Worm (Caenorhabditis elegans) whole organism, late embryonic: Measurements from ENCODE around the gene Y48A6B.14.

Source experiments
- C38D4.7 ChIP-seq: fragments of 200-800 bp; sonication (Bioruptor generic); optimal IDR thresholded peaks from 2 replicates; lab custom pipeline; 2018; ENCODE audit warnings: mild to moderate bottlenecking, missing genetic modification characterization, moderate library complexity, missing compliant biosample characterization
- K02D7.2 ChIP-seq: sonication (generic microtip); optimal IDR thresholded peaks from 2 replicates; lab custom pipeline; 2017; ENCODE audit warnings: mild to moderate bottlenecking, missing genetic modification characterization, missing compliant biosample characterization
- T23F11.4 ChIP-seq: fragments of 200-800 bp; sonication (Bioruptor generic); optimal IDR thresholded peaks from 2 replicates; lab custom pipeline; 2018; ENCODE audit warnings: mild to moderate bottlenecking, missing genetic modification characterization, missing compliant biosample characterization
- Y22D7AL.16 ChIP-seq: sonication (generic microtip); optimal IDR thresholded peaks from 2 replicates; lab custom pipeline; 2016; ENCODE audit warnings: missing genetic modification characterization, missing compliant biosample characterization
- ama-1 ChIP-seq: fragments of 150-350 bp; optimal IDR thresholded peaks from 2 replicates; lab custom pipeline; 2014
- ceh-14 ChIP-seq: sonication (generic microtip); optimal IDR thresholded peaks from 2 replicates; lab custom pipeline; 2016; ENCODE audit warnings: missing genotype, missing genetic modification characterization, missing compliant biosample characterization
- ceh-19 ChIP-seq: fragments of 200-800 bp; sonication (Bioruptor generic); optimal IDR thresholded peaks from 2 replicates; lab custom pipeline; 2018; ENCODE audit warnings: mild to moderate bottlenecking, missing genetic modification characterization, missing compliant biosample characterization
- ceh-2 ChIP-seq: sonication (generic microtip); optimal IDR thresholded peaks from 2 replicates; lab custom pipeline; 2016; ENCODE audit warnings: missing genotype, missing genetic modification characterization, missing compliant biosample characterization
- ceh-6 ChIP-seq: fragments of 200-800 bp; sonication (Bioruptor generic); optimal IDR thresholded peaks from 2 replicates; lab custom pipeline; 2018; ENCODE audit warnings: mild to moderate bottlenecking, missing genetic modification characterization, missing compliant biosample characterization
- ceh-9 ChIP-seq: sonication (generic microtip); optimal IDR thresholded peaks from 2 replicates; lab custom pipeline; 2016; ENCODE audit warnings: mild to moderate bottlenecking, missing genetic modification characterization, inconsistent platforms, missing compliant biosample characterization
- che-1 ChIP-seq: sonication (generic microtip); optimal IDR thresholded peaks from 2 replicates; lab custom pipeline; 2016; ENCODE audit warnings: mild to moderate bottlenecking, missing genetic modification characterization, missing compliant biosample characterization
- dmd-4 ChIP-seq: sonication (generic microtip); optimal IDR thresholded peaks from 2 replicates; lab custom pipeline; 2016; ENCODE audit warnings: borderline replicate concordance, missing genetic modification characterization, missing compliant biosample characterization
- eyg-1 ChIP-seq: sonication (generic microtip); optimal IDR thresholded peaks from 2 replicates; lab custom pipeline; 2016; ENCODE audit warnings: missing genotype, missing genetic modification characterization, missing compliant biosample characterization
- fkh-10 ChIP-seq: fragments of 150-350 bp; optimal IDR thresholded peaks from 2 replicates; lab custom pipeline; 2014; ENCODE audit warnings: missing biosample characterization, missing genetic modification reagents, missing genetic modification characterization
- gmeb-2 ChIP-seq: sonication (generic microtip); optimal IDR thresholded peaks from 2 replicates; lab custom pipeline; 2016; ENCODE audit warnings: missing genetic modification characterization, inconsistent platforms, missing compliant biosample characterization
- hlh-13 ChIP-seq: fragments of 200-800 bp; sonication (Bioruptor generic); optimal IDR thresholded peaks from 2 replicates; lab custom pipeline; 2018; ENCODE audit warnings: mild to moderate bottlenecking, missing genetic modification characterization, missing compliant biosample characterization
- hlh-15 ChIP-seq: sonication (generic microtip); optimal IDR thresholded peaks from 2 replicates; lab custom pipeline; 2016; ENCODE audit warnings: missing genetic modification characterization, missing compliant biosample characterization
- hlh-30 ChIP-seq: sonication (generic microtip); optimal IDR thresholded peaks from 2 replicates; lab custom pipeline; 2017; ENCODE audit warnings: antibody characterized with exemption, missing genetic modification characterization, missing compliant biosample characterization; ENCODE audit not compliant: insufficient read depth
- hlh-6 ChIP-seq: sonication (generic microtip); optimal IDR thresholded peaks from 2 replicates; lab custom pipeline; 2016; ENCODE audit warnings: missing genotype, missing genetic modification characterization, missing compliant biosample characterization
- hlh-8 ChIP-seq: sonication (generic microtip); optimal IDR thresholded peaks from 2 replicates; lab custom pipeline; 2016; ENCODE audit warnings: missing genotype, missing genetic modification characterization, missing compliant biosample characterization
- lin-11 ChIP-seq: fragments of 200-800 bp; sonication (Bioruptor generic); optimal IDR thresholded peaks from 2 replicates; lab custom pipeline; 2018; ENCODE audit warnings: mild to moderate bottlenecking, missing genetic modification characterization, missing compliant biosample characterization
- madf-2 ChIP-seq: sonication (generic microtip); optimal IDR thresholded peaks from 2 replicates; lab custom pipeline; 2017; ENCODE audit warnings: missing genetic modification characterization, missing compliant biosample characterization
- nfya-1 ChIP-seq: sonication (generic microtip); optimal IDR thresholded peaks from 2 replicates; lab custom pipeline; 2017; ENCODE audit warnings: missing genetic modification characterization, mild to moderate bottlenecking, missing compliant biosample characterization, antibody characterized with exemption, moderate library complexity
- nhr-232 ChIP-seq: sonication (generic microtip); optimal IDR thresholded peaks from 2 replicates; lab custom pipeline; 2016; ENCODE audit warnings: missing genetic modification characterization, missing compliant biosample characterization
- pag-3 ChIP-seq: sonication (generic microtip); optimal IDR thresholded peaks from 2 replicates; lab custom pipeline; 2016; ENCODE audit warnings: missing compliant biosample characterization, missing genetic modification characterization, borderline replicate concordance
- pat-9 ChIP-seq: fragments of 200-800 bp; sonication (Bioruptor generic); optimal IDR thresholded peaks from 2 replicates; lab custom pipeline; 2018; ENCODE audit warnings: mild to moderate bottlenecking, missing genetic modification characterization, moderate library complexity, missing compliant biosample characterization
- pha-4 ChIP-seq: fragments of 150-350 bp; optimal IDR thresholded peaks from 2 replicates; lab custom pipeline; 2018; ENCODE audit warnings: missing biosample characterization, missing genetic modification reagents, missing genetic modification characterization
- pros-1 ChIP-seq: fragments of 150-350 bp; optimal IDR thresholded peaks from 2 replicates; lab custom pipeline; 2014; ENCODE audit warnings: missing biosample characterization, missing genetic modification reagents, missing genetic modification characterization
- ref-2 ChIP-seq: sonication (generic microtip); optimal IDR thresholded peaks from 2 replicates; lab custom pipeline; 2016; ENCODE audit warnings: missing genetic modification characterization, missing compliant biosample characterization
- rnt-1 ChIP-seq: sonication (generic microtip); optimal IDR thresholded peaks from 2 replicates; lab custom pipeline; 2016; ENCODE audit warnings: missing genetic modification characterization, missing compliant biosample characterization
- sdc-2 ChIP-seq: sonication (generic microtip); optimal IDR thresholded peaks from 2 replicates; lab custom pipeline; 2016; ENCODE audit warnings: missing genotype, missing genetic modification characterization, missing compliant biosample characterization
- sox-2 ChIP-seq: fragments of 200-800 bp; sonication (Bioruptor generic); IDR thresholded peaks from 2 replicates; pipeline ENCODE4 v1.3.6; 2022; ENCODE audit warnings: missing genetic modification reagents, missing genetic modification characterization, missing compliant biosample characterization
- sox-4 ChIP-seq: sonication (generic microtip); optimal IDR thresholded peaks from 2 replicates; lab custom pipeline; 2017; ENCODE audit warnings: mild to moderate bottlenecking, missing genetic modification characterization, inconsistent platforms, missing compliant biosample characterization
- syd-9 ChIP-seq: sonication (generic microtip); optimal IDR thresholded peaks from 2 replicates; lab custom pipeline; 2016; ENCODE audit warnings: mild to moderate bottlenecking, missing genetic modification characterization, moderate library complexity, missing compliant biosample characterization
- tbx-2 ChIP-seq: sonication (generic microtip); optimal IDR thresholded peaks from 2 replicates; lab custom pipeline; 2016; ENCODE audit warnings: missing genetic modification characterization, missing compliant biosample characterization
- ttx-3 ChIP-seq: sonication (generic microtip); optimal IDR thresholded peaks from 2 replicates; lab custom pipeline; 2016; ENCODE audit warnings: missing genetic modification reagents, missing genetic modification characterization, missing compliant biosample characterization
- unc-86 ChIP-seq: sonication (generic microtip); optimal IDR thresholded peaks from 2 replicates; lab custom pipeline; 2016; ENCODE audit warnings: missing genetic modification characterization, missing compliant biosample characterization
- zip-5 ChIP-seq: sonication (generic microtip); optimal IDR thresholded peaks from 2 replicates; lab custom pipeline; 2016; ENCODE audit warnings: missing genetic modification characterization, missing compliant biosample characterization
- ztf-16 ChIP-seq: sonication (generic microtip); optimal IDR thresholded peaks from 2 replicates; lab custom pipeline; 2017; ENCODE audit warnings: missing genetic modification characterization, missing compliant biosample characterization

The Y48A6B.14 gene

DNA sequence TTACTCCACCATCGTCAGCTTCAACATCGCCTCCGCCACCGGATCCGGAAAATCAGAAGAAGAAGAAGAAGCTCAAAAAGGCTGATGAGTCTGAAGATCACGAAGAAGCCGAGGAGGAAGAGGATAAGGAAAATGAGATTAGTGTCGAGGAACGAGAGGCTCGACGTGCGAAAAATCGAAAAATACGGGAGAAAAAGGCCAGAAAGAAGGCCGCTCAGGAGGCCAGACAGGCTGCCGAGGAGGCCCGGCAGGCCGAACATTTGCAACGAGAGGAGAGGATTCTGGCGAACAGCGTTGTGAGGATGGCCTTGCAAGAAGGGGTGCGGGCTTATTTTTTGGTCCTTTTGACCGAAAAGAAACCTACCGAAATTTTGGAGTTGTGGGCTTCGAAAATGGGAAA is 13.8 kb downstream of the Y48A6B.14 start:
- TF ChIP-seq pag-3 (no peak), unc-86 (tag; lab: Kevin White, UChicago) (no peak), ref-2 (tag; lab: Kevin White, UChicago) (no peak), dmd-4 (tag; lab: Kevin White, UChicago) (no peak), ceh-9 (tag; lab: Kevin White, UChicago) (no peak), ztf-16 (tag; lab: Kevin White, UChicago) (no peak), ceh-14 (tag; lab: Kevin White, UChicago) (no peak), ceh-19 (GFP tag; lab: Kevin White, UChicago) (no peak), hlh-6 (tag; lab: Kevin White, UChicago) (no peak), nfya-1 (no peak), syd-9 (no peak), che-1 (no peak), eyg-1 (tag; lab: Kevin White, UChicago) (no peak), gmeb-2 (tag; lab: Kevin White, UChicago) (no peak), zip-5 (tag; lab: Kevin White, UChicago) (no peak)

DNA sequence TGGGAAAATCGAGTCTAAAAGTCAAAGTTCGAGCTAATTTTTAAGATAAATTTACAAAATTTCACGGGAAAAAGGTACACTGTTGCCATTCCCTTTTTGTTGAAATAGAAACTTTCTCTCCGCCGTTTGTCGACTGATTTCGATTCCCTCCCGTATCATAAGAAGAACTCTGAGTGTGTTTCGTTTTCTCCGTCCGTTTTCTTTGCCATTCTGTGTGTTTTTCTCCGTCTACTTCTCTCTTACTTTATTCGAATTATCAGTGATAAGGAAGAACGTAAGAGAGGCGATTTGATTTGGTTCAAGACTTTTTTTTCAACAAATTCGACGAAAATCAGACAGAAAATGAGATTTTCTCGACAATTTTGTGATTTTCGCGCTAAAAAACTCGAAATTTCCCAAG is 15.1 kb downstream of the Y48A6B.14 start:
- TF ChIP-seq ztf-16 (tag; lab: Kevin White, UChicago) (no peak), K02D7.2 (no peak), lin-11 (tag; lab: Kevin White, UChicago) (no peak), T23F11.4 (no peak), fkh-10 (GFP tag; lab: Kevin White, UChicago) (no peak), ceh-2 (no peak), ama-1 (lab: Kevin White, UChicago) (no peak), madf-2 (tag; lab: Kevin White, UChicago) (no peak), Y22D7AL.16 (tag; lab: Kevin White, UChicago) (no peak), rnt-1 (no peak), unc-86 (tag; lab: Kevin White, UChicago) (no peak), sdc-2 (tag; lab: Kevin White, UChicago) (no peak), ceh-6 (GFP tag; lab: Kevin White, UChicago) (no peak)

- TF ChIP-seq pros-1: no peak
Observed at ce11 chrIII:11050658-11051118, 19.3 kb downstream of the Y48A6B.14 start.

DNA sequence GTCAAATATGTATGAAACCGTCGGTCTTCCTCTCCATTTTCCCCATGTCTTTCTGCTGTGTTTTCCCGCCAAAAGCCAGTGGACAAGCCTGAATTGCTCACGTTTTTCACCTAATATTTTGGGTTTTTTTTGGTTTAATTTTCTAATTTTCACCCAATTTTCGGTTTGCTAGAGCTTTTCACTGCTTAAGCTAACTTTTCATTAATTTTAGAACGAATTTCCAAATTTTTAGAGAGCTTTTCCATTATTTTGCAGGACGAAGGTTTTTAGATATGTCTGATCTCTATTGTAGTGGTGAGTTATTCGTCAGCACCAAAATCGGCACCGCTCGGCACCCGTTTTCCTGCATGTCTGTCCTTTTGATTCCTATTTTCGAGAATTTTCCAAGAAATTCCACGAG is 22.2 kb downstream of the Y48A6B.14 start:
- TF ChIP-seq nhr-232 (tag; lab: Kevin White, UChicago) (no peak), sox-2 (GFP tag; lab: Robert Waterston, UW) (no peak), hlh-15 (tag; lab: Kevin White, UChicago) (no peak), ttx-3 (tag; lab: Kevin White, UChicago) (no peak), ceh-14 (tag; lab: Kevin White, UChicago) (no peak), pha-4 (tag; lab: Kevin White, UChicago) (no peak), hlh-30 (no peak), sox-4 (tag; lab: Kevin White, UChicago) (no peak), pag-3 (no peak), hlh-13 (GFP tag; lab: Kevin White, UChicago) (no peak), tbx-2 (tag; lab: Kevin White, UChicago) (no peak), hlh-8 (tag; lab: Kevin White, UChicago) (no peak), K02D7.2 (no peak), C38D4.7 (GFP tag; lab: Kevin White, UChicago) (no peak), rnt-1 (no peak), ztf-16 (tag; lab: Kevin White, UChicago) (no peak), pat-9 (no peak), unc-86 (tag; lab: Kevin White, UChicago) (no peak), che-1 (no peak)
